Fruit fly (Drosophila melanogaster) whole organism, embryonic: Measurements from ENCODE around the gene CG3434.
A peak's percentile ranks its signal among the peaks of the same experiment; 100 is the strongest.

Experiments used
- Abd-B ChIP-seq: fragments of 200-800 bp; sonication (Bioruptor generic); optimal IDR thresholded peaks from 2 replicates; lab custom pipeline; 2018; ENCODE audit warnings: missing biosample characterization, mild to moderate bottlenecking, missing genetic modification characterization, moderate library complexity
- CG10209 ChIP-seq: fragments of 200-800 bp; sonication (Bioruptor generic); optimal IDR thresholded peaks from 3 replicates; lab custom pipeline; 2017; ENCODE audit warnings: missing biosample characterization, mild to moderate bottlenecking, missing genetic modification characterization, missing genetic modification reagents
- CG10462 ChIP-seq: fragments of 200-800 bp; sonication (Bioruptor generic); optimal IDR thresholded peaks from 2 replicates; lab custom pipeline; 2016; ENCODE audit warnings: missing biosample characterization, missing genetic modification characterization
- CG11456 ChIP-seq: fragments of 200-800 bp; sonication (Bioruptor generic); IDR thresholded peaks from 3 replicates; pipeline ENCODE4 v1.3.6; 2022; ENCODE audit warnings: missing biosample characterization, missing genetic modification characterization
- CG12155 ChIP-seq: fragments of 200-800 bp; sonication (Bioruptor generic); optimal IDR thresholded peaks from 3 replicates; lab custom pipeline; 2016; ENCODE audit warnings: missing biosample characterization, missing genetic modification characterization
- CG12942 ChIP-seq: fragments of 200-800 bp; sonication (Bioruptor generic); optimal IDR thresholded peaks from 3 replicates; lab custom pipeline; 2016; ENCODE audit warnings: missing biosample characterization, missing genetic modification characterization
- CG13775 ChIP-seq: fragments of 200-800 bp; sonication (Bioruptor generic); optimal IDR thresholded peaks from 3 replicates; lab custom pipeline; 2017; ENCODE audit warnings: missing biosample characterization, mild to moderate bottlenecking, missing genetic modification characterization
- CG14860 ChIP-seq: fragments of 200-800 bp; sonication (Bioruptor generic); IDR thresholded peaks from 3 replicates; pipeline ENCODE4 v1.3.6; 2022; ENCODE audit warnings: missing biosample characterization, missing genetic modification characterization; ENCODE audit not compliant: partially characterized antibody
- CG15269 ChIP-seq: fragments of 200-800 bp; sonication (Bioruptor generic); optimal IDR thresholded peaks from 2 replicates; lab custom pipeline; 2018; ENCODE audit warnings: missing biosample characterization, mild to moderate bottlenecking, missing genetic modification characterization, moderate library complexity
- CG17186 ChIP-seq: fragments of 200-800 bp; sonication (Bioruptor generic); optimal IDR thresholded peaks from 3 replicates; lab custom pipeline; 2017; ENCODE audit warnings: missing biosample characterization, missing genetic modification reagents, missing genetic modification characterization
- CG32767 ChIP-seq: fragments of 200-800 bp; sonication (Bioruptor generic); IDR thresholded peaks from 2 replicates; pipeline ENCODE4 v1.3.6; 2022; ENCODE audit warnings: missing biosample characterization, missing genetic modification characterization
- CG3995 ChIP-seq: fragments of 200-800 bp; sonication (Bioruptor generic); optimal IDR thresholded peaks from 3 replicates; lab custom pipeline; 2016; ENCODE audit warnings: missing biosample characterization, missing genetic modification characterization
- CG42726 ChIP-seq: fragments of 200-800 bp; sonication (Bioruptor generic); IDR thresholded peaks from 2 replicates; pipeline ENCODE4 v1.3.6; 2022; ENCODE audit warnings: missing biosample characterization, missing genetic modification characterization; ENCODE audit not compliant: partially characterized antibody
- CG4360 ChIP-seq: fragments of 200-800 bp; sonication (Bioruptor generic); IDR thresholded peaks from 2 replicates; pipeline ENCODE4 v1.3.6; 2022; ENCODE audit warnings: missing biosample characterization, missing genetic modification characterization
- CG4424 ChIP-seq: fragments of 200-800 bp; sonication (Bioruptor generic); optimal IDR thresholded peaks from 3 replicates; lab custom pipeline; 2016; ENCODE audit warnings: missing biosample characterization, missing genetic modification characterization
- CG4854 ChIP-seq: fragments of 200-800 bp; sonication (Bioruptor generic); optimal IDR thresholded peaks from 2 replicates; lab custom pipeline; 2016; ENCODE audit warnings: missing biosample characterization, missing genetic modification characterization, inconsistent platforms
- CG7745 ChIP-seq: fragments of 200-800 bp; sonication (Bioruptor generic); optimal IDR thresholded peaks from 2 replicates; lab custom pipeline; 2018; ENCODE audit warnings: missing biosample characterization, mild to moderate bottlenecking, missing genetic modification characterization, moderate library complexity
- CG8478 ChIP-seq: fragments of >200 bp; optimal IDR thresholded peaks from 2 replicates; lab custom pipeline; 2018
- CG8944 ChIP-seq: fragments of 200-800 bp; sonication (Bioruptor generic); optimal IDR thresholded peaks from 3 replicates; lab custom pipeline; 2016; ENCODE audit warnings: missing biosample characterization, missing genetic modification characterization
- CG9609 ChIP-seq: fragments of 200-800 bp; sonication (Bioruptor generic); optimal IDR thresholded peaks from 3 replicates; lab custom pipeline; 2016; ENCODE audit warnings: missing biosample characterization, missing genetic modification characterization
- CG9817 ChIP-seq: fragments of 200-800 bp; sonication (Bioruptor generic); optimal IDR thresholded peaks from 2 replicates; lab custom pipeline; 2018; ENCODE audit warnings: missing biosample characterization, mild to moderate bottlenecking, missing genetic modification characterization, moderate library complexity
- Dfd ChIP-seq, 2 experiments: fragments of >200 bp; optimal IDR thresholded peaks; 2 replicates each; lab custom pipeline; 2017; ENCODE audit warnings: missing biosample characterization in 2 of 2, missing genetic modification characterization in 2 of 2
- Dll ChIP-seq: fragments of 200-800 bp; sonication (Bioruptor generic); IDR thresholded peaks from 4 replicates; pipeline ENCODE4 v1.3.6; 2022; ENCODE audit warnings: missing biosample characterization, missing genetic modification characterization; ENCODE audit not compliant: partially characterized antibody
- Ets65A ChIP-seq: fragments of 200-800 bp; sonication (Bioruptor generic); peaks from one replicate; lab custom pipeline; 2016; ENCODE audit warnings: missing biosample characterization, missing genetic modification characterization
- MTF-1 ChIP-seq: fragments of 200-800 bp; sonication (Bioruptor generic); optimal IDR thresholded peaks from 2 replicates; lab custom pipeline; 2018; ENCODE audit warnings: missing biosample characterization, mild to moderate bottlenecking, missing genetic modification characterization, borderline replicate concordance
- Mad ChIP-seq: fragments of 200-800 bp; sonication (Bioruptor generic); optimal IDR thresholded peaks from 2 replicates; lab custom pipeline; 2016; ENCODE audit warnings: missing biosample characterization, missing genetic modification characterization
- Max ChIP-seq: fragments of 200-800 bp; sonication (Bioruptor generic); optimal IDR thresholded peaks from 2 replicates; lab custom pipeline; 2016; ENCODE audit warnings: missing biosample characterization, mild to moderate bottlenecking, missing genetic modification characterization
- Med ChIP-seq: fragments of 200-800 bp; sonication (Bioruptor generic); peaks from one replicate; lab custom pipeline; 2016; ENCODE audit warnings: missing biosample characterization, missing genetic modification characterization, mild to moderate bottlenecking, inconsistent platforms, moderate library complexity
- Taf1 ChIP-seq: fragments of 200-800 bp; sonication (Bioruptor generic); IDR thresholded peaks from 2 replicates; pipeline ENCODE4 v1.3.6; 2022; ENCODE audit warnings: missing biosample characterization, missing genetic modification characterization
- Xrp1 ChIP-seq: fragments of 200-800 bp; sonication (Bioruptor generic); IDR thresholded peaks from 2 replicates; pipeline ENCODE4 v1.3.6; 2022; ENCODE audit warnings: missing biosample characterization, missing genetic modification characterization
- caup ChIP-seq: fragments of 200-800 bp; sonication (Bioruptor generic); optimal IDR thresholded peaks from 3 replicates; lab custom pipeline; 2017; ENCODE audit warnings: missing biosample characterization, mild to moderate bottlenecking, missing genetic modification characterization, moderate library complexity; ENCODE audit not compliant: severe bottlenecking
- cg ChIP-seq: fragments of 200-800 bp; sonication (Bioruptor generic); optimal IDR thresholded peaks from 3 replicates; lab custom pipeline; 2019; ENCODE audit warnings: missing biosample characterization, mild to moderate bottlenecking, missing genetic modification characterization, moderate library complexity
- chn ChIP-seq: fragments of 200-800 bp; sonication (Bioruptor generic); optimal IDR thresholded peaks from 2 replicates; lab custom pipeline; 2016; ENCODE audit warnings: missing biosample characterization, missing genetic modification characterization
- en ChIP-seq: fragments of 200-800 bp; sonication (Bioruptor generic); optimal IDR thresholded peaks from 2 replicates; lab custom pipeline; 2016; ENCODE audit warnings: missing biosample characterization, missing genetic modification characterization
- grau ChIP-seq: fragments of 200-800 bp; optimal IDR thresholded peaks from 3 replicates; lab custom pipeline; 2019; ENCODE audit warnings: missing biosample characterization, mild to moderate bottlenecking, missing genetic modification characterization, moderate library complexity
- insv ChIP-seq, 2 experiments: fragments of 200-800 bp; sonication (Bioruptor generic); optimal IDR thresholded peaks; 3 replicates each; lab custom pipeline; 2016 to 2018; ENCODE audit warnings: missing biosample characterization in 2 of 2, missing genetic modification characterization in 2 of 2
- jumu ChIP-seq: fragments of 200-800 bp; sonication (Bioruptor generic); optimal IDR thresholded peaks from 3 replicates; lab custom pipeline; 2016; ENCODE audit warnings: missing biosample characterization, missing genetic modification characterization
- mam ChIP-seq: fragments of 200-800 bp; sonication (Bioruptor generic); optimal IDR thresholded peaks from 3 replicates; lab custom pipeline; 2016; ENCODE audit warnings: missing biosample characterization, missing genetic modification characterization
- nau ChIP-seq: fragments of 200-800 bp; sonication (Bioruptor generic); optimal IDR thresholded peaks from 3 replicates; lab custom pipeline; 2017; ENCODE audit warnings: missing biosample characterization, mild to moderate bottlenecking, missing genetic modification characterization, missing genetic modification reagents
- shn ChIP-seq: fragments of 200-800 bp; sonication (Bioruptor generic); optimal IDR thresholded peaks from 3 replicates; lab custom pipeline; 2016; ENCODE audit warnings: missing biosample characterization, missing genetic modification characterization
- sna ChIP-seq: fragments of 200-800 bp; sonication (Bioruptor generic); IDR thresholded peaks from 2 replicates; pipeline ENCODE4 v1.3.6; 2022; ENCODE audit warnings: missing biosample characterization, missing genetic modification characterization; ENCODE audit not compliant: partially characterized antibody
- stc ChIP-seq: fragments of 200-800 bp; sonication (Bioruptor generic); IDR thresholded peaks from 2 replicates; pipeline ENCODE4 v1.3.6; 2022; ENCODE audit warnings: missing biosample characterization, missing genetic modification characterization
- tin ChIP-seq: fragments of 200-800 bp; sonication (Bioruptor generic); optimal IDR thresholded peaks from 3 replicates; lab custom pipeline; 2016; ENCODE audit warnings: missing biosample characterization, missing genetic modification characterization
- trem ChIP-seq: fragments of 200-800 bp; optimal IDR thresholded peaks from 3 replicates; lab custom pipeline; 2019; ENCODE audit warnings: missing biosample characterization, mild to moderate bottlenecking, missing genetic modification characterization, moderate library complexity
- vfl ChIP-seq: fragments of 200-800 bp; sonication (Bioruptor generic); optimal IDR thresholded peaks from 2 replicates; lab custom pipeline; 2016; ENCODE audit warnings: missing biosample characterization, missing genetic modification characterization

The CG3434 gene

dm6 chr3L:9476829-9477228 lies 16.2 kb upstream of the CG3434 start, which contains the start of the genes Uch-L5 and Jarid2 (continued):
- TF ChIP-seq CG10209 (GFP tag; lab: Kevin White, UChicago) (peak; percentile 15), grau (tag; lab: Kevin White, UChicago) (peak; percentile 43), tin (GFP tag; lab: Kevin White, UChicago) (peak; percentile 42), shn (peak; percentile 46), CG7745 (tag; lab: Kevin White, UChicago) (no peak), stc (GFP tag; lab: Robert Waterston, UW) (no peak), CG8944 (GFP tag; lab: Kevin White, UChicago) (peak; percentile 29), chn (GFP tag; lab: Kevin White, UChicago) (peak; percentile 65), caup (GFP tag; lab: Kevin White, UChicago) (peak; percentile 37), CG32767 (GFP tag; lab: Robert Waterston, UW) (no peak), CG11456 (GFP tag; lab: Robert Waterston, UW) (peak; percentile 70; the same call in 2 of the 3 replicates), CG4424 (GFP tag; lab: Kevin White, UChicago) (peak; percentile 28), Xrp1 (GFP tag; lab: Robert Waterston, UW) (peak; percentile 47; the same call in 1 of the 2 replicates), CG15269 (no peak), CG12942 (peak; percentile 43), Dll (GFP tag; lab: Robert Waterston, UW) (0 out of 4 replicates have a peak, but pooled peaks have one; percentile 24), trem (tag; lab: Kevin White, UChicago) (peak; percentile 82), CG9817 (tag; lab: Kevin White, UChicago) (peak; percentile 21), MTF-1 (GFP tag; lab: Kevin White, UChicago) (peak; percentile 62), nau (GFP tag; lab: Kevin White, UChicago) (no peak), CG42726 (peak; percentile 67), vfl (GFP tag; lab: Kevin White, UChicago) (peak; percentile 63), Taf1 (GFP tag; lab: Robert Waterston, UW) (no peak), CG4854 (peak; percentile 17), mam (peak; percentile 76), CG3995 (GFP tag; lab: Kevin White, UChicago) (peak; percentile 45), insv (GFP tag; optimal IDR thresholded peaks at IDR 0.05; lab: Kevin White, UChicago) (peak in 1 of 2 experiments; percentile 37), CG17186 (peak; percentile 75), Max (GFP tag; lab: Kevin White, UChicago) (peak; percentile 52), sna (no peak), cg (GFP tag; lab: Kevin White, UChicago) (peak; percentile 7), Abd-B (GFP tag; lab: Kevin White, UChicago) (no peak), Mad (peak; percentile 43), CG14860 (GFP tag; lab: Robert Waterston, UW) (no peak), CG12155 (peak; percentile 45), en (GFP tag; lab: Kevin White, UChicago) (no peak), jumu (peak; percentile 82), CG10462 (no peak), Med (GFP tag; lab: Kevin White, UChicago) (peak; percentile 94)

dm6 chr3L:9471151-9471903 lies 10.7 kb upstream of the CG3434 start:
- TF ChIP-seq CG4360 (GFP tag; lab: Robert Waterston, UW): peak; percentile 25; the same call in 1 of the 2 replicates
- TF ChIP-seq Dfd (GFP tag; optimal IDR thresholded peaks at IDR 0.05; lab: Kevin White, UChicago): peak in 1 of 2 experiments; percentile 90
- TF ChIP-seq CG13775 (GFP tag; lab: Kevin White, UChicago): peak; percentile 83
- TF ChIP-seq CG8478: peak; percentile 66
- TF ChIP-seq sna: no peak
- TF ChIP-seq Med (GFP tag; lab: Kevin White, UChicago): peak; percentile 53
- peak; percentile 93 for TF ChIP-seq Ets65A (GFP tag; lab: Kevin White, UChicago)
- no peak for TF ChIP-seq CG9609 (GFP tag; lab: Kevin White, UChicago)
